Worm (Caenorhabditis elegans): Measurements from ENCODE around the gene ctsa-4.1.

- no peak for TF ChIP-seq ref-1 (GFP tag; conservative IDR thresholded peaks at IDR 0.05)
- TF ChIP-seq flt-1 (GFP tag; IDR thresholded peaks at IDR 0.05), result no peak
- TF ChIP-seq ztf-29 (GFP tag; IDR thresholded peaks at IDR 0.05), result no peak
- TF ChIP-seq cog-1 (tag; optimal IDR thresholded peaks at IDR 0.05), result no peak
- TF ChIP-seq med-1 (GFP tag; optimal IDR thresholded peaks at IDR 0.05; ENCODE audit: insufficient read depth), result no peak
- TF ChIP-seq ztf-23 (GFP tag; IDR thresholded peaks at IDR 0.05), result no peak
- TF ChIP-seq tab-1 (GFP tag; IDR thresholded peaks at IDR 0.05), result no peak
- no peak for TF ChIP-seq T22C8.4 (GFP tag; IDR thresholded peaks at IDR 0.05)
Observed at ce11 chrII:6410181-6410580, 43.4 kb downstream of the ctsa-4.1 start, which contains the start of gene T25D10.4.
